Fruit fly (Drosophila melanogaster) whole organism, embryonic: Measurements from ENCODE around the gene inc.

ENCODE experiments used
- Adf1 ChIP-seq: fragments of 200-800 bp; sonication (Bioruptor generic); IDR thresholded peaks from 2 replicates; pipeline ENCODE4 v1.3.6; 2022; ENCODE audit warnings: missing biosample characterization, missing genetic modification characterization
- Antp ChIP-seq: fragments of 200-800 bp; sonication (Bioruptor generic); optimal IDR thresholded peaks from 3 replicates; lab custom pipeline; 2016; ENCODE audit warnings: missing biosample characterization, missing genetic modification characterization
- Bgb ChIP-seq: fragments of 200-800 bp; sonication (Bioruptor generic); IDR thresholded peaks from 2 replicates; pipeline ENCODE4 v1.3.6; 2022; ENCODE audit warnings: missing biosample characterization, missing genetic modification characterization; ENCODE audit not compliant: partially characterized antibody
- CG10267 ChIP-seq: fragments of 200-800 bp; sonication (Bioruptor generic); optimal IDR thresholded peaks from 2 replicates; lab custom pipeline; 2018; ENCODE audit warnings: missing biosample characterization, mild to moderate bottlenecking, missing genetic modification characterization, moderate library complexity
- CG10366 ChIP-seq: fragments of 200-800 bp; sonication (Bioruptor generic); IDR thresholded peaks from 2 replicates; pipeline ENCODE4 v1.3.6; 2022; ENCODE audit warnings: missing biosample characterization, missing genetic modification characterization
- CG10543 ChIP-seq: fragments of 200-800 bp; sonication (Bioruptor generic); optimal IDR thresholded peaks from 3 replicates; lab custom pipeline; 2017; ENCODE audit warnings: missing biosample characterization, mild to moderate bottlenecking, missing genetic modification characterization, moderate library complexity
- CG11696 ChIP-seq: fragments of 200-800 bp; sonication (Bioruptor generic); IDR thresholded peaks from 2 replicates; pipeline ENCODE4 v1.3.6; 2022; ENCODE audit warnings: missing biosample characterization, missing genetic modification characterization
- CG11723 ChIP-seq: fragments of 200-800 bp; sonication (Bioruptor generic); optimal IDR thresholded peaks from 2 replicates; lab custom pipeline; 2017; ENCODE audit warnings: missing biosample characterization, mild to moderate bottlenecking, missing genetic modification characterization
- CG14014 ChIP-seq: fragments of 200-800 bp; sonication (Bioruptor generic); IDR thresholded peaks from 2 replicates; pipeline ENCODE4 v1.3.6; 2022; ENCODE audit warnings: missing biosample characterization, missing genetic modification characterization
- CG15479 ChIP-seq: fragments of 200-800 bp; sonication (Bioruptor generic); optimal IDR thresholded peaks from 3 replicates; lab custom pipeline; 2019; ENCODE audit warnings: missing biosample characterization, mild to moderate bottlenecking, missing genetic modification characterization, moderate library complexity
- CG1602 ChIP-seq: fragments of 200-800 bp; sonication (Bioruptor generic); optimal IDR thresholded peaks from 3 replicates; lab custom pipeline; 2016; ENCODE audit warnings: missing biosample characterization, missing genetic modification characterization
- CG32532 ChIP-seq: fragments of 200-800 bp; sonication (Bioruptor generic); IDR thresholded peaks from 2 replicates; pipeline ENCODE4 v1.3.6; 2022; ENCODE audit warnings: missing biosample characterization, missing genetic modification characterization
- CG34376 ChIP-seq: fragments of 200-800 bp; sonication (Bioruptor generic); optimal IDR thresholded peaks from 2 replicates; lab custom pipeline; 2018; ENCODE audit warnings: missing biosample characterization, mild to moderate bottlenecking, missing genetic modification characterization
- CG7556 ChIP-seq: fragments of 200-800 bp; sonication (Bioruptor generic); optimal IDR thresholded peaks from 2 replicates; lab custom pipeline; 2017; ENCODE audit warnings: missing biosample characterization, mild to moderate bottlenecking, missing genetic modification characterization
- CG8359 ChIP-seq: fragments of 200-800 bp; sonication (Bioruptor generic); optimal IDR thresholded peaks from 2 replicates; lab custom pipeline; 2017; ENCODE audit warnings: missing biosample characterization, mild to moderate bottlenecking, missing genetic modification characterization, borderline replicate concordance
- CG9727 ChIP-seq: fragments of 200-800 bp; sonication (Bioruptor generic); optimal IDR thresholded peaks from 3 replicates; lab custom pipeline; 2017; ENCODE audit warnings: missing biosample characterization, mild to moderate bottlenecking, missing genetic modification characterization
- Dad ChIP-seq: fragments of 200-800 bp; sonication (Bioruptor generic); optimal IDR thresholded peaks from 3 replicates; lab custom pipeline; 2016; ENCODE audit warnings: missing biosample characterization, missing genetic modification characterization
- Deaf1 ChIP-seq: fragments of 200-800 bp; optimal IDR thresholded peaks from 3 replicates; lab custom pipeline; 2019; ENCODE audit warnings: missing biosample characterization, mild to moderate bottlenecking, missing genetic modification characterization, moderate library complexity
- Dek ChIP-seq: fragments of 200-800 bp; sonication (Bioruptor generic); optimal IDR thresholded peaks from 3 replicates; lab custom pipeline; 2019; ENCODE audit warnings: missing biosample characterization, mild to moderate bottlenecking, missing genetic modification characterization, moderate library complexity
- Gsc ChIP-seq: fragments of 200-800 bp; sonication (Bioruptor generic); IDR thresholded peaks from 2 replicates; pipeline ENCODE4 v1.3.6; 2022; ENCODE audit warnings: missing biosample characterization, missing genetic modification characterization
- HmgD ChIP-seq: fragments of 200-800 bp; sonication (Bioruptor generic); optimal IDR thresholded peaks from 3 replicates; lab custom pipeline; 2016; ENCODE audit warnings: missing biosample characterization, missing genetic modification characterization
- TFAM ChIP-seq: fragments of 200-800 bp; sonication (Bioruptor generic); optimal IDR thresholded peaks from 2 replicates; lab custom pipeline; 2017; ENCODE audit warnings: missing biosample characterization, missing genetic modification characterization, inconsistent platforms
- Trl ChIP-seq, 3 experiments: fragments of >200 bp in 2 of 3; fragments of 200-800 bp in 1 of 3; sonication (Bioruptor generic) in 1 of 3; optimal IDR thresholded peaks; 2 replicates in 1 of 3; 3 replicates in 2 of 3; lab custom pipeline; 2016 to 2017; ENCODE audit warnings: missing biosample characterization in 1 of 3, missing genetic modification characterization in 1 of 3
- abd-A ChIP-seq: fragments of 200-800 bp; sonication (Bioruptor generic); optimal IDR thresholded peaks from 3 replicates; lab custom pipeline; 2019; ENCODE audit warnings: missing biosample characterization, mild to moderate bottlenecking, missing genetic modification characterization, moderate library complexity
- ato ChIP-seq: fragments of 200-800 bp; sonication (Bioruptor generic); IDR thresholded peaks from 2 replicates; pipeline ENCODE4 v1.3.6; 2022; ENCODE audit warnings: missing biosample characterization, missing genetic modification characterization; ENCODE audit not compliant: partially characterized antibody
- bowl ChIP-seq: fragments of 200-800 bp; sonication (Bioruptor generic); IDR thresholded peaks from 2 replicates; pipeline ENCODE4 v1.3.6; 2022; ENCODE audit warnings: missing biosample characterization, missing genetic modification characterization
- btn ChIP-seq: fragments of 200-800 bp; sonication (Bioruptor generic); optimal IDR thresholded peaks from 2 replicates; lab custom pipeline; 2016; ENCODE audit warnings: missing biosample characterization, missing genetic modification characterization
- crol ChIP-seq: fragments of 200-800 bp; sonication (Bioruptor generic); IDR thresholded peaks from 2 replicates; pipeline ENCODE4 v1.3.6; 2022; ENCODE audit warnings: missing biosample characterization, missing genetic modification characterization
- jing ChIP-seq: fragments of 200-800 bp; sonication (Bioruptor generic); optimal IDR thresholded peaks from 2 replicates; lab custom pipeline; 2018; ENCODE audit warnings: missing biosample characterization, mild to moderate bottlenecking, missing genetic modification characterization
- nom ChIP-seq: fragments of 200-800 bp; sonication (Bioruptor generic); optimal IDR thresholded peaks from 2 replicates; lab custom pipeline; 2017; ENCODE audit warnings: missing biosample characterization, missing genetic modification characterization, mild to moderate bottlenecking, moderate library complexity, missing genetic modification reagents
- prd ChIP-seq, 3 experiments: fragments of >200 bp in 2 of 3; fragments of 200-800 bp in 1 of 3; sonication (Bioruptor generic) in 1 of 3; optimal IDR thresholded peaks in 2 of 3; IDR thresholded peaks in 1 of 3; 2 replicates in 2 of 3; 3 replicates in 1 of 3; pipeline versions ENCODE4 v1.3.6 to Lab custom; 2017 to 2022; ENCODE audit warnings: missing biosample characterization in 1 of 3, missing genetic modification characterization in 1 of 3
- sisA ChIP-seq: fragments of 200-800 bp; sonication (Bioruptor generic); IDR thresholded peaks from 2 replicates; pipeline ENCODE4 v1.3.6; 2022; ENCODE audit warnings: missing biosample characterization, missing genetic modification characterization
- sna ChIP-seq: fragments of 200-800 bp; sonication (Bioruptor generic); IDR thresholded peaks from 2 replicates; pipeline ENCODE4 v1.3.6; 2022; ENCODE audit warnings: missing biosample characterization, missing genetic modification characterization; ENCODE audit not compliant: partially characterized antibody
- sug ChIP-seq: fragments of 200-800 bp; optimal IDR thresholded peaks from 2 replicates; lab custom pipeline; 2019; ENCODE audit warnings: missing biosample characterization, mild to moderate bottlenecking, missing genetic modification characterization, moderate library complexity
- tin ChIP-seq: fragments of 200-800 bp; sonication (Bioruptor generic); optimal IDR thresholded peaks from 3 replicates; lab custom pipeline; 2016; ENCODE audit warnings: missing biosample characterization, missing genetic modification characterization

Gene inc

DNA sequence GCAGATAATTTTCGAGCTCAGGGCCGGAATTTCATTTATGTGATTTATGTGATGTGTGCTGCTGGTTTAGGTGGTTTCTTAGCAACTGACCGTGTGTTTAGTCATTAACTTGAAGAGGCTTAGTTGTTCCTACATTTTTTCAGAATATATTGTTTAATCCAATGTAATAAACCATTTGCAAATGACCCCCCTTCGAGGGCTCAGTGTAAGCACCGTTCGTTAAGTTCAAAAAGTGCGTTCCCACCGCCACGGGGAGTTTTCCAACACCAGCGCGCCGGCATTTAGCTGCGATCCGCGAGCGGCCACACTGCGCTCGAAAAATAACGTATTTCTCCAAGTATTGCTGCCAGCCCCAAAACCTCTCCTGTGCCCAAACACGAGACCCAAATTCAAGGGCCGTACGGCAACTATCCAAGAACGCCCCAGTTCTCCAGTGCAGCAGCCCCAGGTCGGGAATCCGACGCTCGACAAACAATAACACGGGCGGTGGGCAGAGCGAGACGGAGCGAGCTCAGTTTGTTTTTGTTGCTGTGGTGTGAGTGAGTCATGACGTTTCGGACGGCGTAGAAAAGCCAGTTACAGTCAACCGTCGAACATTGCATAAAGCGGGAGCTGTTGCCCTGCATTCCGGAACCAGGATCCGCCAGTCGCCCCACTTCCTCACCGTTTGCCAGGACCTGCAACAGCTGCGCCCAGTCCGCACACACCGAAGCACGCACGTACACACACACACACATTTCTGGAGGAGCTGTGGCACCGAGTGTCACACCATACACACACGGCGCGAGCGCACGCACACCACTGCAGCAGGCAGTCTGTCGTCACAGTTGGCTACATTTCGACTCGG, 4.8 kb upstream of the inc start, which contains the start of gene rush (continued):
- no peak for TF ChIP-seq bowl
- peak; percentile 60 for TF ChIP-seq CG32532
- no peak for TF ChIP-seq CG7556 (GFP tag; lab: Kevin White, UChicago)
- TF ChIP-seq Gsc (GFP tag; lab: Robert Waterston, UW) = no peak
- no peak for TF ChIP-seq sna (GFP tag; lab: Robert Waterston, UW)
- no peak for TF ChIP-seq CG8359
- peak; percentile 6 for TF ChIP-seq CG11723 (GFP tag; lab: Kevin White, UChicago)
- peak; percentile 48 for TF ChIP-seq CG10366 (GFP tag; lab: Robert Waterston, UW)
- no peak for TF ChIP-seq abd-A (tag; lab: Kevin White, UChicago)
- peak; percentile 13; the same call in 1 of the 2 replicates for TF ChIP-seq CG14014 (GFP tag; lab: Robert Waterston, UW)
- 0 out of 2 replicates have a peak, but pooled peaks have one; percentile 15 for TF ChIP-seq CG11696 (GFP tag; lab: Robert Waterston, UW)
- peak; percentile 40 for TF ChIP-seq Antp (GFP tag; lab: Kevin White, UChicago)
- TF ChIP-seq tin (GFP tag; lab: Kevin White, UChicago) = peak; percentile 20

DNA sequence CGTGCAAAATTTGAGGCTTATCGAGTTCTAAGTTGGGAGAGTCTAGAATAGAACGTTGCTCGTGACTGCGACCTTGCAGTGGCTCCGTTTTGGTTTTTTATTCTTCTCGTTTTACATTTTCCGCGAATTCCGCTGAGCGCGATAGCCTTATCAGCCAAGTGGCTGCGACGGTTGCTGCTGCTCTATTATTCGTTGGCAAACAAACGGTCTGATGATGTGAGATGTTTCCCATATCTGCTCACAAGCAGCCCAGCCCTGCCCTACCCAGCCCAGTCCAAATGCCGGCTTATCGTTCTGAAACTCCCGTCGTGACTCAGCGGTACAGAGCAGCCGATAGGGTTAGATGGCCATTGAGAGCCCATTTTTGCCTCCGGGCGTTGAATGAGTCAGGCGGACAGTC, 2.9 kb upstream of the inc start:
- TF ChIP-seq CG15479 (GFP tag; lab: Kevin White, UChicago) (peak; percentile 87), CG1602 (GFP tag; lab: Kevin White, UChicago) (no peak), CG10267 (tag; lab: Kevin White, UChicago) (no peak), jing (GFP tag; lab: Kevin White, UChicago) (no peak), Antp (GFP tag; lab: Kevin White, UChicago) (no peak), HmgD (no peak), Dek (tag; lab: Kevin White, UChicago) (no peak), nom (peak; percentile 4), Dad (GFP tag; lab: Kevin White, UChicago) (no peak), prd (optimal IDR thresholded peaks at IDR 0.05; lab: Kevin White, UChicago) (no peak), prd (GFP tag; IDR thresholded peaks at IDR 0.05; lab: Robert Waterston, UW) (no peak), CG14014 (GFP tag; lab: Robert Waterston, UW) (no peak), CG10543 (peak; percentile 23), btn (GFP tag; lab: Kevin White, UChicago) (no peak), sug (tag; lab: Kevin White, UChicago) (peak; percentile 20), sisA (GFP tag; lab: Robert Waterston, UW) (no peak), CG34376 (peak; percentile 45), Bgb (GFP tag; lab: Robert Waterston, UW) (no peak), ato (GFP tag; lab: Robert Waterston, UW) (no peak), CG9727 (GFP tag; lab: Kevin White, UChicago) (no peak)

dm6 chrX:1507751-1508150, 24.5 kb downstream of the inc start, which contains the start of gene Nmdar2:
Gene Nmdar2 (minus strand): TSS chrX:1507809.
- TF ChIP-seq crol (GFP tag; lab: Robert Waterston, UW) (peak; percentile 75), Adf1 (GFP tag; lab: Robert Waterston, UW) (peak; percentile 7; the same call in 1 of the 2 replicates), TFAM (GFP tag; lab: Kevin White, UChicago) (no peak), Deaf1 (tag; lab: Kevin White, UChicago) (peak; percentile 97), Trl (optimal IDR thresholded peaks at IDR 0.05; lab: Kevin White, UChicago) (peak in 1 of 2 experiments; percentile 33), Trl (GFP tag; optimal IDR thresholded peaks at IDR 0.05; lab: Kevin White, UChicago) (no peak)
- TF ChIP-seq, all 482 proteins: peak for 4
